Fruit fly (Drosophila melanogaster) whole organism, wandering third instar larva: Measurements from ENCODE around the gene CG4101.

ENCODE experiments used
- Abd-B ChIP-seq: fragments of >200 bp; optimal IDR thresholded peaks from 2 replicates; lab custom pipeline; 2017; ENCODE audit warnings: missing biosample characterization, missing genetic modification characterization
- Mio ChIP-seq: sonication (Bioruptor generic); optimal IDR thresholded peaks from 2 replicates; lab custom pipeline; 2016; ENCODE audit warnings: missing biosample characterization, missing genetic modification characterization

dm6 chr3L:16569456-16569855 is 42.8 kb upstream of the CG4101 start:
- TF ChIP-seq Mio (GFP tag; lab: Kevin White, UChicago), result no peak
- no peak for TF ChIP-seq Abd-B (GFP tag; lab: Kevin White, UChicago)
